Fruit fly (Drosophila melanogaster): Measurements from ENCODE around the gene PolA2.

The PolA2 gene

dm6 chr3R:27253921-27254376 lies 15.0 kb downstream of the PolA2 start:
- TF ChIP-seq Myc (optimal IDR thresholded peaks at IDR 0.05), result no peak
- no peak for TF ChIP-seq h (optimal IDR thresholded peaks at IDR 0.05)
- TF ChIP-seq ttk (optimal IDR thresholded peaks at IDR 0.05), result no peak
- TF ChIP-seq Sin3A (optimal IDR thresholded peaks at IDR 0.05), result no peak
- TF ChIP-seq psq (optimal IDR thresholded peaks at IDR 0.05), result no peak

dm6 chr3R:27263434-27264215 lies 24.7 kb downstream of the PolA2 start, which contains the start of gene woc:
woc (minus strand) TSS chr3R:27264055.
- TF ChIP-seq insv (optimal IDR thresholded peaks at IDR 0.05) (no peak), ttk (optimal IDR thresholded peaks at IDR 0.05) (no peak), Myc (optimal IDR thresholded peaks at IDR 0.05) (no peak), psq (optimal IDR thresholded peaks at IDR 0.05) (no peak), Sin3A (optimal IDR thresholded peaks at IDR 0.05) (no peak), h (optimal IDR thresholded peaks at IDR 0.05) (no peak)

dm6 chr3R:27265330-27265729 lies 26.4 kb downstream of the PolA2 start, which contains the start of the genes CG14262 and CG14260:
CG14262 (minus strand) TSS chr3R:27265430.
CG14260 (plus strand) TSS chr3R:27265457.
- TF ChIP-seq ttk (optimal IDR thresholded peaks at IDR 0.05) (no peak), psq (optimal IDR thresholded peaks at IDR 0.05) (no peak), h (optimal IDR thresholded peaks at IDR 0.05) (no peak), insv (optimal IDR thresholded peaks at IDR 0.05) (no peak), Myc (optimal IDR thresholded peaks at IDR 0.05) (no peak), Sin3A (optimal IDR thresholded peaks at IDR 0.05) (no peak)

dm6 chr3R:27270379-27271266 lies 31.7 kb downstream of the PolA2 start:
- TF ChIP-seq ttk (optimal IDR thresholded peaks at IDR 0.05), result peak; percentile 94
- no peak for TF ChIP-seq h (optimal IDR thresholded peaks at IDR 0.05)

dm6 chr3R:27272233-27272632 lies 33.3 kb downstream of the PolA2 start:
- no peak for TF ChIP-seq ttk (optimal IDR thresholded peaks at IDR 0.05)
- no peak for TF ChIP-seq Myc (optimal IDR thresholded peaks at IDR 0.05)
- no peak for TF ChIP-seq psq (optimal IDR thresholded peaks at IDR 0.05)
- TF ChIP-seq h (optimal IDR thresholded peaks at IDR 0.05), result no peak
- TF ChIP-seq insv (optimal IDR thresholded peaks at IDR 0.05), result no peak

- TF ChIP-seq insv (optimal IDR thresholded peaks at IDR 0.05), result no peak
- TF ChIP-seq h (optimal IDR thresholded peaks at IDR 0.05), result no peak
- TF ChIP-seq psq (optimal IDR thresholded peaks at IDR 0.05), result no peak
- TF ChIP-seq Myc (optimal IDR thresholded peaks at IDR 0.05), result no peak
- no peak for TF ChIP-seq ttk (optimal IDR thresholded peaks at IDR 0.05)
- no peak for TF ChIP-seq Sin3A (optimal IDR thresholded peaks at IDR 0.05)
These were observed 34.4 kb downstream of the PolA2 start, which contains the start of gene CG5934 for dm6 chr3R:27273118-27274062. CG5934 (plus strand) TSS chr3R:27273705.

- no peak for TF ChIP-seq h (optimal IDR thresholded peaks at IDR 0.05)
- TF ChIP-seq insv (optimal IDR thresholded peaks at IDR 0.05), result no peak
- no peak for TF ChIP-seq Sin3A (optimal IDR thresholded peaks at IDR 0.05)
- no peak for TF ChIP-seq Myc (optimal IDR thresholded peaks at IDR 0.05)
- no peak for TF ChIP-seq psq (optimal IDR thresholded peaks at IDR 0.05)
- TF ChIP-seq ttk (optimal IDR thresholded peaks at IDR 0.05), result no peak
These were observed 35.8 kb downstream of the PolA2 start, which contains the start of gene CG5938 for dm6 chr3R:27274533-27275447. CG5938 (plus strand) TSS chr3R:27274794.

- no peak for TF ChIP-seq psq (optimal IDR thresholded peaks at IDR 0.05)
- no peak for TF ChIP-seq h (optimal IDR thresholded peaks at IDR 0.05)
- TF ChIP-seq insv (optimal IDR thresholded peaks at IDR 0.05), result no peak
- TF ChIP-seq Myc (optimal IDR thresholded peaks at IDR 0.05), result no peak
- TF ChIP-seq Sin3A (optimal IDR thresholded peaks at IDR 0.05), result no peak
- peak; percentile 97 for TF ChIP-seq ttk (optimal IDR thresholded peaks at IDR 0.05)
These were observed 40.5 kb downstream of the PolA2 start for dm6 chr3R:27279478-27279877.

dm6 chr3R:27281022-27281810 lies 42.3 kb downstream of the PolA2 start:
- TF ChIP-seq ttk (optimal IDR thresholded peaks at IDR 0.05) (no peak), Sin3A (optimal IDR thresholded peaks at IDR 0.05) (no peak), h (optimal IDR thresholded peaks at IDR 0.05) (no peak), psq (optimal IDR thresholded peaks at IDR 0.05) (no peak), insv (optimal IDR thresholded peaks at IDR 0.05) (no peak), Myc (optimal IDR thresholded peaks at IDR 0.05) (no peak)

dm6 chr3R:27281811-27282131 lies 42.8 kb downstream of the PolA2 start:
- TF ChIP-seq psq (optimal IDR thresholded peaks at IDR 0.05) (no peak), Sin3A (optimal IDR thresholded peaks at IDR 0.05) (no peak)
